Worm (Caenorhabditis elegans) whole organism, L1 larva: ENCODE results near the gene F47D12.9.

ENCODE experiments used
- dpl-1 ChIP-seq, 3 experiments: fragments of 150-350 bp in 2 of 3; sonication (generic microtip) in 1 of 3; optimal IDR thresholded peaks; 2 replicates each; lab custom pipeline; 2014 to 2017; ENCODE audit warnings: missing biosample characterization in 3 of 3, missing genetic modification characterization in 3 of 3, missing genetic modification reagents in 3 of 3
- fkh-4 ChIP-seq: sonication (generic microtip); optimal IDR thresholded peaks from 2 replicates; lab custom pipeline; 2016; ENCODE audit warnings: missing compliant biosample characterization, missing genetic modification characterization, borderline replicate concordance
- hlh-17 ChIP-seq: fragments of 200-800 bp; sonication (Bioruptor generic); optimal IDR thresholded peaks from 2 replicates; lab custom pipeline; 2018; ENCODE audit warnings: missing genetic modification characterization, mild to moderate bottlenecking, missing compliant biosample characterization, moderate library complexity, borderline replicate concordance
- lin-13 ChIP-seq: fragments of 150-350 bp; optimal IDR thresholded peaks from 2 replicates; lab custom pipeline; 2014; ENCODE audit warnings: missing biosample characterization, missing genetic modification reagents, missing genetic modification characterization
- lir-3 ChIP-seq: sonication (generic microtip); optimal IDR thresholded peaks from 2 replicates; lab custom pipeline; 2016; ENCODE audit warnings: mild to moderate bottlenecking, missing genetic modification characterization, moderate library complexity, missing compliant biosample characterization; ENCODE audit not compliant: poor library complexity
- mab-9 ChIP-seq: fragments of 200-800 bp; sonication (Bioruptor generic); IDR thresholded peaks from 2 replicates; pipeline ENCODE4 v1.3.6; 2022; ENCODE audit warnings: missing genetic modification reagents, missing genetic modification characterization, missing compliant biosample characterization
- nhr-11 ChIP-seq: fragments of 150-350 bp; optimal IDR thresholded peaks from 2 replicates; lab custom pipeline; 2014; ENCODE audit warnings: missing biosample characterization, missing genetic modification characterization
- nhr-84 ChIP-seq: sonication (generic microtip); optimal IDR thresholded peaks from 2 replicates; lab custom pipeline; 2017; ENCODE audit warnings: missing biosample characterization, missing genetic modification characterization
- sptf-1 ChIP-seq: fragments of 150-350 bp; optimal IDR thresholded peaks from 2 replicates; lab custom pipeline; 2014; ENCODE audit warnings: missing biosample characterization, missing genetic modification characterization
- unc-62 ChIP-seq: fragments of 150-350 bp; optimal IDR thresholded peaks from 2 replicates; lab custom pipeline; 2014; ENCODE audit warnings: missing biosample characterization, missing genetic modification reagents, missing genetic modification characterization
- ztf-11 ChIP-seq, 2 experiments: sonication (generic microtip); optimal IDR thresholded peaks; 2 replicates each; lab custom pipeline; 2016 to 2017; ENCODE audit warnings: missing genetic modification characterization in 2 of 2, missing biosample characterization in 1 of 2, missing compliant biosample characterization in 1 of 2

- TF ChIP-seq dpl-1 (GFP tag; optimal IDR thresholded peaks at IDR 0.05; lab: Kevin White, UChicago): no peak
- TF ChIP-seq mab-9 (GFP tag; lab: Robert Waterston, UW): no peak
- no peak for TF ChIP-seq ztf-11 (tag; optimal IDR thresholded peaks at IDR 0.05; lab: Kevin White, UChicago)
- TF ChIP-seq lin-13 (GFP tag; lab: Kevin White, UChicago): no peak
- TF ChIP-seq nhr-11 (tag; lab: Kevin White, UChicago): no peak
- no peak for TF ChIP-seq unc-62 (GFP tag; lab: Kevin White, UChicago)
- no peak for TF ChIP-seq sptf-1 (tag; lab: Kevin White, UChicago)
- no peak for TF ChIP-seq nhr-84 (tag; lab: Kevin White, UChicago)
- no peak for TF ChIP-seq hlh-17 (GFP tag; lab: Kevin White, UChicago)
- no peak for TF ChIP-seq fkh-4 (tag; lab: Kevin White, UChicago)
- TF ChIP-seq lir-3: no peak
Observed at ce11 chrIII:6339919-6340434, 36.8 kb upstream of the F47D12.9 start, which contains the start of gene let-767.
